Worm (Caenorhabditis elegans) whole organism, L3 larva: ENCODE measurements around the gene nhr-262.

Source experiments
- R02D3.7 ChIP-seq: fragments of 150-350 bp; optimal IDR thresholded peaks from 2 replicates; lab custom pipeline; 2014; ENCODE audit warnings: missing biosample characterization, missing genetic modification characterization
- ZK546.5 ChIP-seq: sonication (generic microtip); optimal IDR thresholded peaks from 2 replicates; lab custom pipeline; 2017; ENCODE audit warnings: missing biosample characterization, missing genetic modification characterization
- aly-2 ChIP-seq: fragments of 150-350 bp; optimal IDR thresholded peaks from 2 replicates; lab custom pipeline; 2014; ENCODE audit warnings: missing biosample characterization, missing genetic modification characterization
- ama-1 ChIP-seq: fragments of 150-350 bp; optimal IDR thresholded peaks from 2 replicates; lab custom pipeline; 2018
- ceh-16 ChIP-seq: sonication (generic microtip); optimal IDR thresholded peaks from 2 replicates; lab custom pipeline; 2017; ENCODE audit warnings: missing biosample characterization, missing genetic modification characterization
- ceh-82 ChIP-seq: fragments of 150-350 bp; optimal IDR thresholded peaks from 2 replicates; lab custom pipeline; 2014; ENCODE audit warnings: missing biosample characterization, missing genetic modification characterization
- ceh-9 ChIP-seq: sonication (generic microtip); optimal IDR thresholded peaks from 2 replicates; lab custom pipeline; 2018; ENCODE audit warnings: missing biosample characterization, missing genetic modification characterization
- daf-12 ChIP-seq: fragments of 150-350 bp; optimal IDR thresholded peaks from 2 replicates; lab custom pipeline; 2014; ENCODE audit warnings: missing biosample characterization, missing genetic modification reagents, missing genetic modification characterization
- egl-5 ChIP-seq: fragments of 150-350 bp; optimal IDR thresholded peaks from 2 replicates; lab custom pipeline; 2017; ENCODE audit warnings: missing biosample characterization, missing genetic modification reagents, missing genetic modification characterization, inconsistent platforms
- elt-1 ChIP-seq: fragments of 150-350 bp; optimal IDR thresholded peaks from 2 replicates; lab custom pipeline; 2014; ENCODE audit warnings: missing biosample characterization, missing genetic modification characterization
- elt-2 ChIP-seq: sonication (generic microtip); optimal IDR thresholded peaks from 2 replicates; lab custom pipeline; 2016; ENCODE audit warnings: missing genetic modification reagents, mild to moderate bottlenecking, missing genetic modification characterization, missing compliant biosample characterization
- eor-1 ChIP-seq, 2 experiments: fragments of 150-350 bp; optimal IDR thresholded peaks; 2 replicates each; lab custom pipeline; 2014 to 2018; ENCODE audit warnings: missing biosample characterization in 2 of 2, missing genetic modification characterization in 2 of 2
- fkh-10 ChIP-seq: sonication (generic microtip); optimal IDR thresholded peaks from 2 replicates; lab custom pipeline; 2017; ENCODE audit warnings: missing biosample characterization, missing genetic modification reagents, missing genetic modification characterization
- fkh-2 ChIP-seq: fragments of 150-350 bp; optimal IDR thresholded peaks from 2 replicates; lab custom pipeline; 2014; ENCODE audit warnings: missing biosample characterization, missing genetic modification reagents, missing genetic modification characterization
- fos-1 ChIP-seq: fragments of 150-350 bp; optimal IDR thresholded peaks from 2 replicates; lab custom pipeline; 2014; ENCODE audit warnings: missing biosample characterization, missing genetic modification characterization
- hmg-11 ChIP-seq: sonication (generic microtip); optimal IDR thresholded peaks from 2 replicates; lab custom pipeline; 2016; ENCODE audit warnings: missing genetic modification characterization, missing compliant biosample characterization
- jun-1 ChIP-seq: fragments of 150-350 bp; optimal IDR thresholded peaks from 2 replicates; lab custom pipeline; 2014; ENCODE audit warnings: missing biosample characterization, missing genetic modification reagents, missing genetic modification characterization
- lin-15B ChIP-seq: fragments of 150-350 bp; optimal IDR thresholded peaks from 2 replicates; lab custom pipeline; 2014; ENCODE audit warnings: missing biosample characterization, missing genetic modification characterization
- lsy-12 ChIP-seq: sonication (generic microtip); optimal IDR thresholded peaks from 2 replicates; lab custom pipeline; 2016; ENCODE audit warnings: mild to moderate bottlenecking, missing genetic modification characterization, missing compliant biosample characterization
- mml-1 ChIP-seq: fragments of 150-350 bp; sonication (generic microtip); optimal IDR thresholded peaks from 3 replicates; lab custom pipeline; 2014; ENCODE audit warnings: missing biosample characterization, missing genetic modification characterization
- nfya-1 ChIP-seq: sonication (generic microtip); optimal IDR thresholded peaks from 2 replicates; lab custom pipeline; 2017; ENCODE audit warnings: missing genetic modification characterization, mild to moderate bottlenecking, missing compliant biosample characterization, antibody characterized with exemption, moderate library complexity; ENCODE audit not compliant: insufficient read depth
- nhr-11 ChIP-seq: fragments of 150-350 bp; optimal IDR thresholded peaks from 2 replicates; lab custom pipeline; 2014; ENCODE audit warnings: missing biosample characterization, missing genetic modification characterization
- nhr-12 ChIP-seq: fragments of 150-350 bp; optimal IDR thresholded peaks from 2 replicates; lab custom pipeline; 2014; ENCODE audit warnings: missing biosample characterization, missing genetic modification characterization
- nhr-23 ChIP-seq: fragments of 150-350 bp; optimal IDR thresholded peaks from 2 replicates; lab custom pipeline; 2014; ENCODE audit warnings: missing biosample characterization, missing genetic modification reagents, missing genetic modification characterization
- nhr-237 ChIP-seq: fragments of 150-350 bp; optimal IDR thresholded peaks from 2 replicates; lab custom pipeline; 2014; ENCODE audit warnings: missing biosample characterization, missing genetic modification characterization
- nhr-25 ChIP-seq: sonication (generic microtip); optimal IDR thresholded peaks from 2 replicates; lab custom pipeline; 2017; ENCODE audit warnings: missing biosample characterization, missing genetic modification characterization
- nhr-28 ChIP-seq: fragments of 150-350 bp; optimal IDR thresholded peaks from 2 replicates; lab custom pipeline; 2014; ENCODE audit warnings: missing biosample characterization, missing genetic modification characterization
- nhr-43 ChIP-seq: sonication (generic microtip); optimal IDR thresholded peaks from 2 replicates; lab custom pipeline; 2016; ENCODE audit warnings: mild to moderate bottlenecking, missing genetic modification characterization, missing compliant biosample characterization; ENCODE audit not compliant: poor library complexity, severe bottlenecking
- nhr-76 ChIP-seq: fragments of 150-350 bp; sonication (generic microtip); optimal IDR thresholded peaks from 5 replicates; lab custom pipeline; 2014; ENCODE audit warnings: missing biosample characterization, missing genetic modification characterization
- nhr-77 ChIP-seq: fragments of 150-350 bp; optimal IDR thresholded peaks from 2 replicates; lab custom pipeline; 2014; ENCODE audit warnings: missing biosample characterization, missing genetic modification characterization
- pha-4 ChIP-seq: fragments of 150-350 bp; optimal IDR thresholded peaks from 2 replicates; lab custom pipeline; 2014; ENCODE audit warnings: missing biosample characterization, missing genetic modification reagents, missing genetic modification characterization
- pqm-1 ChIP-seq: fragments of 150-350 bp; optimal IDR thresholded peaks from 2 replicates; lab custom pipeline; 2017; ENCODE audit warnings: missing biosample characterization, missing genetic modification characterization, inconsistent platforms
- sea-2 ChIP-seq: fragments of 150-350 bp; sonication (generic microtip); optimal IDR thresholded peaks from 4 replicates; lab custom pipeline; 2014; ENCODE audit warnings: missing biosample characterization, missing genetic modification reagents, missing genetic modification characterization
- tbx-2 ChIP-seq: sonication (generic microtip); optimal IDR thresholded peaks from 2 replicates; lab custom pipeline; 2016; ENCODE audit warnings: mild to moderate bottlenecking, missing genetic modification characterization, missing compliant biosample characterization
- unc-62 ChIP-seq: fragments of 150-350 bp; sonication (generic microtip); optimal IDR thresholded peaks from 4 replicates; lab custom pipeline; 2014; ENCODE audit warnings: missing biosample characterization, missing genetic modification reagents, missing genetic modification characterization
- ztf-11 ChIP-seq: fragments of 150-350 bp; optimal IDR thresholded peaks from 2 replicates; lab custom pipeline; 2014; ENCODE audit warnings: missing biosample characterization, missing genetic modification characterization

The nhr-262 gene

ce11 chrV:16899355-16899754 lies 5.4 kb upstream of the nhr-262 start, which contains the start of gene fbxa-45:
Gene fbxa-45 (minus strand): TSS chrV:16899455.
- no peak for TF ChIP-seq ama-1 (lab: Kevin White, UChicago)

ce11 chrV:16902726-16903125 lies 2.0 kb upstream of the nhr-262 start, which contains the start of gene srd-68:
Gene srd-68 (minus strand): TSS chrV:16902826.
- TF ChIP-seq pha-4 (tag; lab: Kevin White, UChicago), result no peak
- no peak for TF ChIP-seq daf-12 (tag; lab: Kevin White, UChicago)
- TF ChIP-seq elt-1 (tag; lab: Kevin White, UChicago), result no peak
- TF ChIP-seq aly-2 (tag; lab: Kevin White, UChicago), result no peak
- no peak for TF ChIP-seq nhr-76 (tag; lab: Kevin White, UChicago)
- no peak for TF ChIP-seq hmg-11 (tag; lab: Kevin White, UChicago)
- no peak for TF ChIP-seq sea-2 (GFP tag; lab: Kevin White, UChicago)
- TF ChIP-seq ceh-82, result no peak
- no peak for TF ChIP-seq lin-15B (tag; lab: Kevin White, UChicago)
- TF ChIP-seq nhr-12 (tag; lab: Kevin White, UChicago), result no peak
- TF ChIP-seq elt-2 (tag; lab: Kevin White, UChicago), result no peak
- TF ChIP-seq egl-5 (tag; lab: Kevin White, UChicago), result no peak
- TF ChIP-seq R02D3.7 (tag; lab: Kevin White, UChicago), result no peak

- TF ChIP-seq lin-15B (tag; lab: Kevin White, UChicago) (no peak), fos-1 (tag; lab: Kevin White, UChicago) (no peak)
Observed at ce11 chrV:16909871-16910270, 5.2 kb downstream of the nhr-262 start, which contains the start of gene F09C6.16. Gene F09C6.16 (minus strand): TSS chrV:16909971.

- TF ChIP-seq hmg-11 (tag; lab: Kevin White, UChicago), result no peak
- TF ChIP-seq fkh-10 (GFP tag; lab: Kevin White, UChicago), result no peak
- peak; percentile 61 for TF ChIP-seq pha-4 (tag; lab: Kevin White, UChicago)
- TF ChIP-seq nhr-25 (tag; lab: Kevin White, UChicago), result no peak
- no peak for TF ChIP-seq nhr-76 (tag; lab: Kevin White, UChicago)
- no peak for TF ChIP-seq lsy-12 (tag; lab: Kevin White, UChicago)
- TF ChIP-seq nhr-23 (tag; lab: Kevin White, UChicago), result no peak
- TF ChIP-seq daf-12 (tag; lab: Kevin White, UChicago), result no peak
- peak; percentile 3 for TF ChIP-seq pqm-1 (tag; lab: Kevin White, UChicago)
- TF ChIP-seq fkh-2 (tag; lab: Kevin White, UChicago), result no peak
- no peak for TF ChIP-seq nhr-11 (tag; lab: Kevin White, UChicago)
- no peak for TF ChIP-seq nhr-237
- TF ChIP-seq elt-2 (tag; lab: Kevin White, UChicago), result peak; percentile 25
- TF ChIP-seq mml-1 (tag; lab: Kevin White, UChicago), result no peak
- no peak for TF ChIP-seq ceh-9 (tag; lab: Kevin White, UChicago)
- no peak for TF ChIP-seq nfya-1 (tag; lab: Kevin White, UChicago)
- no peak for TF ChIP-seq sea-2 (GFP tag; lab: Kevin White, UChicago)
- no peak for TF ChIP-seq ceh-16 (tag; lab: Kevin White, UChicago)
Observed at ce11 chrV:16910864-16911263, 6.2 kb downstream of the nhr-262 start.

- TF ChIP-seq daf-12 (tag; lab: Kevin White, UChicago) (no peak), aly-2 (tag; lab: Kevin White, UChicago) (no peak), ama-1 (lab: Kevin White, UChicago) (no peak), pqm-1 (tag; lab: Kevin White, UChicago) (peak; percentile 10), elt-2 (tag; lab: Kevin White, UChicago) (peak; percentile 44)
Observed at ce11 chrV:16911294-16911693, 6.6 kb downstream of the nhr-262 start.

ce11 chrV:16911934-16912333 lies 7.2 kb downstream of the nhr-262 start, which contains the start of gene nhr-116:
Gene nhr-116 (plus strand): TSS chrV:16912234.
- TF ChIP-seq nhr-237 (no peak), fos-1 (tag; lab: Kevin White, UChicago) (no peak), nhr-43 (tag; lab: Kevin White, UChicago) (no peak), ztf-11 (tag; lab: Kevin White, UChicago) (no peak), nhr-77 (tag; lab: Kevin White, UChicago) (no peak), nhr-28 (no peak), lsy-12 (tag; lab: Kevin White, UChicago) (no peak), eor-1 (tag; optimal IDR thresholded peaks at IDR 0.05; lab: Kevin White, UChicago) (no peak), ceh-82 (no peak), nhr-76 (tag; lab: Kevin White, UChicago) (no peak), unc-62 (GFP tag; lab: Kevin White, UChicago) (no peak), ceh-9 (tag; lab: Kevin White, UChicago) (no peak), tbx-2 (no peak), elt-2 (tag; lab: Kevin White, UChicago) (no peak), nhr-23 (tag; lab: Kevin White, UChicago) (no peak), mml-1 (tag; lab: Kevin White, UChicago) (no peak), ZK546.5 (tag; lab: Kevin White, UChicago) (no peak), elt-1 (tag; lab: Kevin White, UChicago) (no peak), jun-1 (no peak), fkh-10 (GFP tag; lab: Kevin White, UChicago) (no peak)
- TF ChIP-seq, all 47 proteins: peak for 0
